Worm (Caenorhabditis elegans): ENCODE results near the gene Y38E10A.3.

Y38E10A.3 gene

ce11 chrII:12615413-12615812 lies 40.8 kb upstream of the Y38E10A.3 start:
- no peak for TF ChIP-seq nhr-11 (tag; optimal IDR thresholded peaks at IDR 0.05)
- TF ChIP-seq elt-1 (tag; optimal IDR thresholded peaks at IDR 0.05) = no peak
- no peak for TF ChIP-seq sem-4 (tag; optimal IDR thresholded peaks at IDR 0.05)
- TF ChIP-seq F13H6.1 (tag; optimal IDR thresholded peaks at IDR 0.05) = no peak
- peak; percentile 42 for TF ChIP-seq sma-3 (GFP tag; optimal IDR thresholded peaks at IDR 0.05)
- peak; percentile 94 for TF ChIP-seq sma-9 (GFP tag; optimal IDR thresholded peaks at IDR 0.05)
- TF ChIP-seq sma-9 (tag; optimal IDR thresholded peaks at IDR 0.05) = no peak
- TF ChIP-seq unc-55 (GFP tag; optimal IDR thresholded peaks at IDR 0.05) = no peak
- no peak for TF ChIP-seq unc-62 (GFP tag; optimal IDR thresholded peaks at IDR 0.05)

DNA sequence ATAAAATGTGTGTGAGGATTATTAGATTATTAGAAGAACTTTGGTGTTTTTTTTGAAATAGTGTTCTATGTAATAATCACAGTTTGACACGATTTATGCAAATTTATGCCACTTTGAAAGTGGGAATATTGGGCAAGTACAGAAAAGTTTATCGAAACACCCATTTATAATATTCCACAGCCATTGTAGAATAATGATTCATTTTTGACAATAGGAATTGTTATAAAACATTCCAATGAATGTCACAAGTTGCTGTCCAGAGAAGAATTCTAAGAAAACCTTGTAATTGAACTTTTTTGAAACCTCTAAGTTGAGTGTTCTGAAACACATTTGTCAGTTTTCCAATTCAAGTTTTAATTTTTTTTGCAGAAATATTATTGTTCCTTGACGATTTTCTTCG lies 37.6 kb upstream of the Y38E10A.3 start, which contains the start of gene nspe-4:
Gene nspe-4 (plus strand): TSS at position 301 of the 400 bp plus-strand sequence.
- no peak for TF ChIP-seq unc-55 (GFP tag; optimal IDR thresholded peaks at IDR 0.05)
- no peak for TF ChIP-seq mdl-1 (tag; optimal IDR thresholded peaks at IDR 0.05)
- TF ChIP-seq nhr-21 (tag; optimal IDR thresholded peaks at IDR 0.05) = no peak
- no peak for TF ChIP-seq ztf-4 (tag; optimal IDR thresholded peaks at IDR 0.05)
- no peak for TF ChIP-seq Y55F3AM.14 (GFP tag; optimal IDR thresholded peaks at IDR 0.05)
- TF ChIP-seq nhr-23 (tag; optimal IDR thresholded peaks at IDR 0.05) = no peak
- TF ChIP-seq ceh-82 (tag; optimal IDR thresholded peaks at IDR 0.05) = no peak
- TF ChIP-seq egl-27 (tag; optimal IDR thresholded peaks at IDR 0.05) = no peak
- TF ChIP-seq ceh-16 (tag; optimal IDR thresholded peaks at IDR 0.05) = no peak
- TF ChIP-seq ama-1 (optimal IDR thresholded peaks at IDR 0.05) = no peak

DNA sequence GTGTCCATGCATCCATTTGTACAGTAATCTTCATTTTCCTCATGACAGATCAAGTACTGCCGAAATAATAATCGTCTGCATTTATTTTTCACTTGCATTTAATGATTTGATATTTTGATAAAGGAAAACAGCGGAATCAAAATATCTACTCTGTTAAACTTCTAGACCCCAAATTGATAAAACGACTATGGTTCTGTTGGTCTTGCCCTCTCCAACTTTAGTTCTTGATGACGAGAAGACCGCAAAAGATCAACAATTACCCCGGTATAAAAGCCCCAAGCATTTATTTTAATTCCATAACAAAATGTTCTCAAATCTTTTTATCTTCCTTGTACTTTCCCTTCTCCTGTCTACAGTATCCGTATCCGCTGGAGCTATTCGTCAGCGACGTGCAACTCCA lies 34.1 kb upstream of the Y38E10A.3 start, which contains the start of gene Y38E10A.9:
Gene Y38E10A.9 (plus strand): TSS at position 301 of the 400 bp plus-strand sequence.
- no peak for TF ChIP-seq ztf-1 (GFP tag; conservative IDR thresholded peaks at IDR 0.05)
- no peak for TF ChIP-seq ama-1 (optimal IDR thresholded peaks at IDR 0.05)
- no peak for TF ChIP-seq alr-1 (tag; optimal IDR thresholded peaks at IDR 0.05)
- no peak for TF ChIP-seq F13H6.1 (tag; optimal IDR thresholded peaks at IDR 0.05)
- TF ChIP-seq nhr-23 (tag; optimal IDR thresholded peaks at IDR 0.05) = no peak
- TF ChIP-seq unc-55 (GFP tag; optimal IDR thresholded peaks at IDR 0.05) = no peak
- no peak for TF ChIP-seq nhr-77 (tag; optimal IDR thresholded peaks at IDR 0.05)
- TF ChIP-seq lin-11 (tag; optimal IDR thresholded peaks at IDR 0.05) = no peak
- TF ChIP-seq zag-1 (tag; optimal IDR thresholded peaks at IDR 0.05) = no peak
- no peak for TF ChIP-seq unc-62 (GFP tag; optimal IDR thresholded peaks at IDR 0.05)
- TF ChIP-seq unc-39 (tag; optimal IDR thresholded peaks at IDR 0.05) = no peak
- TF ChIP-seq sma-9 (GFP tag; optimal IDR thresholded peaks at IDR 0.05) = no peak
- TF ChIP-seq sma-9 (tag; optimal IDR thresholded peaks at IDR 0.05) = no peak
- no peak for TF ChIP-seq snpc-4 (tag; optimal IDR thresholded peaks at IDR 0.05)
- no peak for TF ChIP-seq nhr-21 (tag; optimal IDR thresholded peaks at IDR 0.05)

ce11 chrII:12606900-12607299 lies 32.3 kb upstream of the Y38E10A.3 start, which contains the start of gene Y38E10A.8:
Gene Y38E10A.8 (plus strand): TSS chrII:12607200.
- no peak for TF ChIP-seq nhr-10 (tag; optimal IDR thresholded peaks at IDR 0.05)
- TF ChIP-seq aly-2 (tag; optimal IDR thresholded peaks at IDR 0.05) = no peak

- no peak for TF ChIP-seq sma-3 (GFP tag; optimal IDR thresholded peaks at IDR 0.05)
- no peak for TF ChIP-seq elt-1 (tag; optimal IDR thresholded peaks at IDR 0.05)
- TF ChIP-seq dmd-4 (tag; optimal IDR thresholded peaks at IDR 0.05) = no peak
- TF ChIP-seq ztf-4 (tag; optimal IDR thresholded peaks at IDR 0.05) = no peak
- TF ChIP-seq mbf-1 (tag; optimal IDR thresholded peaks at IDR 0.05) = no peak
- no peak for TF ChIP-seq nhr-6 (tag; optimal IDR thresholded peaks at IDR 0.05)
- TF ChIP-seq elt-3 (tag; optimal IDR thresholded peaks at IDR 0.05) = no peak
- no peak for TF ChIP-seq lin-11 (tag; optimal IDR thresholded peaks at IDR 0.05)
- no peak for TF ChIP-seq lin-39 (tag; optimal IDR thresholded peaks at IDR 0.05)
- TF ChIP-seq nhr-129 (tag; optimal IDR thresholded peaks at IDR 0.05) = no peak
- TF ChIP-seq fos-1 (tag; optimal IDR thresholded peaks at IDR 0.05) = no peak
- no peak for TF ChIP-seq egl-27 (tag; optimal IDR thresholded peaks at IDR 0.05)
- TF ChIP-seq nhr-237 (tag; optimal IDR thresholded peaks at IDR 0.05) = no peak
- no peak for TF ChIP-seq zag-1 (tag; optimal IDR thresholded peaks at IDR 0.05)
- TF ChIP-seq ztf-11 (tag; optimal IDR thresholded peaks at IDR 0.05) = no peak
- no peak for TF ChIP-seq nhr-10 (tag; optimal IDR thresholded peaks at IDR 0.05)
These were observed 31.5 kb upstream of the Y38E10A.3 start for ce11 chrII:12606108-12606507.
